Fruit fly (Drosophila melanogaster): Measurements from ENCODE around the gene CG11857.

The CG11857 gene

DNA sequence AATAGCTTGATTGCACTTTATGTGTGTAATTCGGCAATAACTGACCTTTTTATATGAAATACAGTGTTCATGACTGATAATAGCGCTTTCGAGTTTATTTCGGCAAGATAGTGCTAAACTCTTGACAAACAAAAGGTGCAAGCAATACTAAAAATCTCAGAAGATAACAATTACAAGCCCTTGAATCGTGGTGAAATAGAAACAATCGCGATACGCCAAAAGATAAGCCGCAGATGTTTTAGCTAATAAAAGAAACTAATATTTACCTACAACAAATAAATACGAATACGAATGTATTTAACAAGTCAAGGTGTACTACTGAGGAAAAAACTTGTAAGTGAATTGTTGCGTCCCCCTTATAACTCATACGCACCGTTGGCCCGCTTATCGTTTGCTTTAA is 16.6 kb downstream of the CG11857 start (continued):
- TF ChIP-seq unpg (GFP tag; optimal IDR thresholded peaks at IDR 0.05) (peak; percentile 1), nom (GFP tag; optimal IDR thresholded peaks at IDR 0.05) (no peak), Trl (optimal IDR thresholded peaks at IDR 0.05) (no peak), Trl (GFP tag; optimal IDR thresholded peaks at IDR 0.05) (no peak), CG9817 (tag; optimal IDR thresholded peaks at IDR 0.05) (peak; percentile 26), vvl (GFP tag; IDR thresholded peaks at IDR 0.05) (no peak)

DNA sequence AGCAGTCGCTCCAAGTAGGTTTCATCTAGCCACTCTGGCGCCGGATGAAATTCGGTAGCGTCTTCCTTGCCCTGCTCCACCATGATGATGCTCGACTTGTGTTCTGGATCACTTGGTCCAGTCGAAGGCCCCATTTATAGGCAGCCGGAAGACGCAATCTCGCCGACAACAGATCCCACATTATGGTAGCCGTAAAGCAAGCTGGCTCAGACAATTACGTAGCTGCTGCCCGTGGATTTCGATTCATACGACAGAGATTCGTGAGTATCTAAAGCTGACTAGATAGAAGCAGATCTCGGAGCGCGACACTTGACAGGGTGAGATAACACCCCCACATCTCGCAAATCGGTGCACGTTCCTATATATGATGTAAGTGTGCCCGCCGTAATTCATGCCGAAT is 18.4 kb downstream of the CG11857 start, which contains the start of gene CG10513:
CG10513 (minus strand) TSS at position 101 of the 400 bp plus-strand sequence.
- no peak for TF ChIP-seq en (GFP tag; optimal IDR thresholded peaks at IDR 0.05)
- TF ChIP-seq Ets65A (GFP tag) = peak; percentile 26
- TF ChIP-seq Mrtf (GFP tag; IDR thresholded peaks at IDR 0.05) = 0 out of 3 replicates have a peak, but pooled peaks have one; percentile 8

DNA sequence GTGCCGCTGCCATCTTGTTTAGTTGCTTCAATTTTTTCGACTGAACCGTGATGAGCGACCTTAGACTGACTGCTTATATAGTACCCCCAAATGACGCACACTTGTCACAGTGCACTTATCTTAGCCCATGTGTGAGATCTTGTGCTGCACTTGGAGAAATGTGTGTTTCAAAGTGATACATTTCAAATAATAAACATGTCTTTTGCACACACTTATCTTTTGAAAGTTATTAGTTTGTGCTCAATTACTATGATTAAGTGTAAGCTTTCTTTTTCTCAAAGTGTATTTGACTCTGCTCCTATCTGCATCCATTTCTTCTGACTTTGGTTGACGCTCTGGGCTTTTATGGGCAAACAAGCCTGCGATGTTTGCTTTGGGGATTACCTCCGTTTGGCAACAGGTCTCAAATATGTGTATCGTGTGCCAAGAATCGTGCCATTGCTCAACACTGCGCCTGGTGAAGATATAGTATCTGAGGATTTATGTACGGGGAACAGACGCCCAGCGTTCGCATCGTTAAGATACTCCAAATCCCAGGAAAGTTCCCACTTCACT is 21.2 kb downstream of the CG11857 start, which contains the start of gene CG10514:
CG10514 (minus strand) TSS at position 51 of the 555 bp plus-strand sequence.
- TF ChIP-seq MTF-1 (GFP tag; optimal IDR thresholded peaks at IDR 0.05; ENCODE audit: borderline replicate concordance) (peak; percentile 60), Med (GFP tag) (peak; percentile 51), chinmo (GFP tag; IDR thresholded peaks at IDR 0.05; ENCODE audit: partially characterized antibody) (no peak), Asciz (GFP tag; optimal IDR thresholded peaks at IDR 0.05) (peak; percentile 6), lab (GFP tag; optimal IDR thresholded peaks at IDR 0.05) (peak; percentile 24), tap (tag; optimal IDR thresholded peaks at IDR 0.05) (no peak), ATbp (GFP tag; optimal IDR thresholded peaks at IDR 0.05) (peak; percentile 6), CG17385 (GFP tag; optimal IDR thresholded peaks at IDR 0.05) (no peak), CG18599 (GFP tag; optimal IDR thresholded peaks at IDR 0.05) (peak; percentile 25)

DNA sequence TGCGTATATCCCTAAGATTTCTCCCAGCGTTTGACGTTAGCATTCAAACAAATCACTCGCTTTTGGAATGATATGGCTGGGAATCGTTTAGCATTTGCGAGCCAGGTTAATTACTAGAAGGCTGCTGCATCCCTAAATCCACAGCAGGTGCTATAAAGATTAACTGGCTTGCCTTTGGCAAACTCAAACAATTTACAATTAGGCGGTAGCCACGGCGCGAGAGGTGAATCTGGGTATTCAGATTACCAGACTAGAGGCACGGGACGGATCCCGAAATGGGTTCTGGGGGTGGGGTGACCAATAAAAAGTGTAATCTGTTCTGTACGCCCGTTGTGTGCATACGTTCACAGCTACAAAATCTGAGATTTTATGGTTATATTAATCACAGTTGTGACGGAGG is 22.5 kb downstream of the CG11857 start, which contains the start of gene CG11892:
CG11892 (plus strand) TSS at position 384 of the 400 bp plus-strand sequence.
- TF ChIP-seq nau (GFP tag; optimal IDR thresholded peaks at IDR 0.05) (no peak), tup (GFP tag; optimal IDR thresholded peaks at IDR 0.05) (no peak), Meics (GFP tag; optimal IDR thresholded peaks at IDR 0.05) (peak; percentile 55), Lim3 (GFP tag; IDR thresholded peaks at IDR 0.05) (no peak), CG17802 (tag; optimal IDR thresholded peaks at IDR 0.05) (no peak), luna (GFP tag; optimal IDR thresholded peaks at IDR 0.05) (no peak), CG8290 (GFP tag; optimal IDR thresholded peaks at IDR 0.05) (no peak), CG8290 (tag; optimal IDR thresholded peaks at IDR 0.05) (peak in 1 of 2 experiments; percentile 93), Chrac-16 (GFP tag; optimal IDR thresholded peaks at IDR 0.05) (no peak), z (GFP tag; IDR thresholded peaks at IDR 0.05) (no peak), NC2α (GFP tag; optimal IDR thresholded peaks at IDR 0.05) (no peak), CG10147 (GFP tag; optimal IDR thresholded peaks at IDR 0.05) (peak; percentile 27), ac (GFP tag; optimal IDR thresholded peaks at IDR 0.05) (no peak), Hmx (GFP tag; optimal IDR thresholded peaks at IDR 0.05) (no peak), lmd (GFP tag; IDR thresholded peaks at IDR 0.05) (no peak), CG17568 (GFP tag; optimal IDR thresholded peaks at IDR 0.05) (peak; percentile 49), rib (GFP tag; IDR thresholded peaks at IDR 0.05) (no peak), dan (GFP tag; IDR thresholded peaks at IDR 0.05) (no peak), Abd-B (GFP tag; optimal IDR thresholded peaks at IDR 0.05) (no peak), Hey (tag; optimal IDR thresholded peaks at IDR 0.05) (peak; percentile 53), Dref (GFP tag; IDR thresholded peaks at IDR 0.05) (no peak), dm (GFP tag; optimal IDR thresholded peaks at IDR 0.05) (no peak), cad (GFP tag; optimal IDR thresholded peaks at IDR 0.05) (no peak), Atf3 (GFP tag; optimal IDR thresholded peaks at IDR 0.05) (no peak), TFAM (GFP tag; optimal IDR thresholded peaks at IDR 0.05) (no peak), NFAT (GFP tag; IDR thresholded peaks at IDR 0.05) (no peak), Mad (GFP tag; optimal IDR thresholded peaks at IDR 0.05) (no peak), CG15073 (GFP tag; optimal IDR thresholded peaks at IDR 0.05) (no peak), Hsf (GFP tag; optimal IDR thresholded peaks at IDR 0.05) (no peak)
